Fruit fly (Drosophila melanogaster): ENCODE results near the gene ase.

The ase gene

dm6 chrX:487517-487957, 27.0 kb downstream of the ase start, which contains the start of the genes CG18273 and CG3156 (continued):
- TF ChIP-seq nerfin-1 (tag; optimal IDR thresholded peaks at IDR 0.05): peak; percentile 37
- TF ChIP-seq CG9727 (GFP tag; optimal IDR thresholded peaks at IDR 0.05): peak; percentile 29
- no peak for TF ChIP-seq Hey (tag; optimal IDR thresholded peaks at IDR 0.05)
- no peak for TF ChIP-seq CG17328 (GFP tag; IDR thresholded peaks at IDR 0.05)
- no peak for TF ChIP-seq Lim3 (GFP tag; IDR thresholded peaks at IDR 0.05)
- no peak for TF ChIP-seq CG1024 (GFP tag; IDR thresholded peaks at IDR 0.05)
- TF ChIP-seq CG12769 (tag; optimal IDR thresholded peaks at IDR 0.05): no peak
- TF ChIP-seq mam (GFP tag; optimal IDR thresholded peaks at IDR 0.05): peak; percentile 34
- TF ChIP-seq Doc2 (GFP tag; IDR thresholded peaks at IDR 0.05): no peak
- TF ChIP-seq bcd (GFP tag; optimal IDR thresholded peaks at IDR 0.05): no peak
- TF ChIP-seq CG10979 (tag; optimal IDR thresholded peaks at IDR 0.05): no peak
- TF ChIP-seq stwl (tag; optimal IDR thresholded peaks at IDR 0.05): peak; percentile 44
- peak; percentile 11 for TF ChIP-seq Bteb2 (GFP tag; optimal IDR thresholded peaks at IDR 0.05)
- no peak for TF ChIP-seq fd64A (GFP tag; optimal IDR thresholded peaks at IDR 0.05)
- TF ChIP-seq BEAF-32 (GFP tag; optimal IDR thresholded peaks at IDR 0.05): peak; percentile 64
- no peak for TF ChIP-seq hbn (GFP tag; IDR thresholded peaks at IDR 0.05; ENCODE audit: partially characterized antibody)
- TF ChIP-seq CG6654 (GFP tag; optimal IDR thresholded peaks at IDR 0.05): no peak
- no peak for TF ChIP-seq CG2889 (GFP tag; IDR thresholded peaks at IDR 0.05)
- no peak for TF ChIP-seq E2f1 (GFP tag; IDR thresholded peaks at IDR 0.05)
- no peak for TF ChIP-seq z (GFP tag; IDR thresholded peaks at IDR 0.05)
- peak; percentile 1 for TF ChIP-seq mirr (GFP tag; optimal IDR thresholded peaks at IDR 0.05)
- TF ChIP-seq CG12659 (GFP tag; optimal IDR thresholded peaks at IDR 0.05): peak; percentile 52
- no peak for TF ChIP-seq D (optimal IDR thresholded peaks at IDR 0.05)
- TF ChIP-seq D (GFP tag; optimal IDR thresholded peaks at IDR 0.05): no peak
- TF ChIP-seq CG2712 (tag; optimal IDR thresholded peaks at IDR 0.05): peak; percentile 42
- no peak for TF ChIP-seq GATAe (GFP tag; conservative IDR thresholded peaks at IDR 0.05)
- no peak for TF ChIP-seq wdn (GFP tag; IDR thresholded peaks at IDR 0.05)
- TF ChIP-seq Asciz (GFP tag; optimal IDR thresholded peaks at IDR 0.05): no peak
- TF ChIP-seq Lhr (GFP tag; optimal IDR thresholded peaks at IDR 0.05): no peak
- peak; percentile 69 for TF ChIP-seq CG15514 (GFP tag; optimal IDR thresholded peaks at IDR 0.05)
- TF ChIP-seq jumu (GFP tag; optimal IDR thresholded peaks at IDR 0.05): peak; percentile 1
- peak; percentile 57; the same call in 1 of the 2 replicates for TF ChIP-seq unc-4 (GFP tag; IDR thresholded peaks at IDR 0.05; ENCODE audit: partially characterized antibody)
- TF ChIP-seq H15 (GFP tag; IDR thresholded peaks at IDR 0.05): no peak
- TF ChIP-seq CG9876 (GFP tag; optimal IDR thresholded peaks at IDR 0.05): no peak
- TF ChIP-seq CG13287 (GFP tag; IDR thresholded peaks at IDR 0.05; ENCODE audit: partially characterized antibody): peak; percentile 63; the same call in 1 of the 2 replicates
- TF ChIP-seq Hr3 (GFP tag; optimal IDR thresholded peaks at IDR 0.05): no peak
- no peak for TF ChIP-seq HLH3B (GFP tag; IDR thresholded peaks at IDR 0.05)
- TF ChIP-seq sr (GFP tag; IDR thresholded peaks at IDR 0.05): no peak
- TF ChIP-seq peb (GFP tag; IDR thresholded peaks at IDR 0.05): no peak
- TF ChIP-seq CG15269 (tag; optimal IDR thresholded peaks at IDR 0.05): no peak
- TF ChIP-seq lola (GFP tag; optimal IDR thresholded peaks at IDR 0.05): peak in 1 of 3 experiments; percentile 28
- no peak for TF ChIP-seq usp (GFP tag; optimal IDR thresholded peaks at IDR 0.05)
- no peak for TF ChIP-seq CG12744 (GFP tag; optimal IDR thresholded peaks at IDR 0.05)
- no peak for TF ChIP-seq Hand (GFP tag; optimal IDR thresholded peaks at IDR 0.05)
- TF ChIP-seq YL-1 (GFP tag; optimal IDR thresholded peaks at IDR 0.05): peak; percentile 52
- no peak for TF ChIP-seq D19B (GFP tag; optimal IDR thresholded peaks at IDR 0.05)
- no peak for TF ChIP-seq Ssrp (tag; optimal IDR thresholded peaks at IDR 0.05)
- TF ChIP-seq CG10431 (GFP tag; optimal IDR thresholded peaks at IDR 0.05): no peak
- TF ChIP-seq CG11695 (GFP tag; IDR thresholded peaks at IDR 0.05): no peak
- TF ChIP-seq danr (GFP tag; IDR thresholded peaks at IDR 0.05): no peak
- TF ChIP-seq CG7357 (GFP tag; IDR thresholded peaks at IDR 0.05): no peak

Measured in whole organism, embryonic.